Fruit fly (Drosophila melanogaster) whole organism, embryonic: ENCODE results near the gene nonC.

ENCODE experiments used
- Atf-2 ChIP-seq: fragments of 200-800 bp; sonication (Bioruptor generic); optimal IDR thresholded peaks from 2 replicates; lab custom pipeline; 2016; ENCODE audit warnings: missing biosample characterization, missing genetic modification characterization
- Bdp1 ChIP-seq: fragments of 200-800 bp; sonication (Bioruptor generic); optimal IDR thresholded peaks from 3 replicates; lab custom pipeline; 2016; ENCODE audit warnings: missing biosample characterization, missing genetic modification characterization
- CG10654 ChIP-seq: fragments of 200-800 bp; sonication (Bioruptor generic); optimal IDR thresholded peaks from 2 replicates; lab custom pipeline; 2016; ENCODE audit warnings: missing biosample characterization, missing genetic modification characterization
- CG11695 ChIP-seq: fragments of 200-800 bp; sonication (Bioruptor generic); IDR thresholded peaks from 3 replicates; pipeline ENCODE4 v1.3.6; 2022; ENCODE audit warnings: missing biosample characterization, missing genetic modification characterization
- CG12071 ChIP-seq: fragments of 200-800 bp; sonication (Bioruptor generic); optimal IDR thresholded peaks from 3 replicates; lab custom pipeline; 2018; ENCODE audit warnings: missing biosample characterization, mild to moderate bottlenecking, missing genetic modification characterization
- CG12219 ChIP-seq: fragments of 200-800 bp; sonication (Bioruptor generic); optimal IDR thresholded peaks from 3 replicates; lab custom pipeline; 2018; ENCODE audit warnings: missing biosample characterization, mild to moderate bottlenecking, missing genetic modification characterization
- CG12299 ChIP-seq: fragments of 200-800 bp; sonication (Bioruptor generic); optimal IDR thresholded peaks from 2 replicates; lab custom pipeline; 2018; ENCODE audit warnings: missing biosample characterization, mild to moderate bottlenecking, missing genetic modification characterization
- CG12391 ChIP-seq: fragments of 200-800 bp; sonication (Bioruptor generic); optimal IDR thresholded peaks from 3 replicates; lab custom pipeline; 2018; ENCODE audit warnings: missing biosample characterization, mild to moderate bottlenecking, missing genetic modification characterization, moderate library complexity
- CG12942 ChIP-seq: fragments of 200-800 bp; sonication (Bioruptor generic); optimal IDR thresholded peaks from 3 replicates; lab custom pipeline; 2016; ENCODE audit warnings: missing biosample characterization, missing genetic modification characterization
- CG13775 ChIP-seq: fragments of 200-800 bp; sonication (Bioruptor generic); optimal IDR thresholded peaks from 3 replicates; lab custom pipeline; 2017; ENCODE audit warnings: missing biosample characterization, mild to moderate bottlenecking, missing genetic modification characterization
- CG15011 ChIP-seq: fragments of 200-800 bp; sonication (Bioruptor generic); optimal IDR thresholded peaks from 3 replicates; lab custom pipeline; 2018; ENCODE audit warnings: missing biosample characterization, mild to moderate bottlenecking, missing genetic modification characterization
- CG15073 ChIP-seq: fragments of 200-800 bp; sonication (Bioruptor generic); optimal IDR thresholded peaks from 2 replicates; lab custom pipeline; 2016; ENCODE audit warnings: missing biosample characterization, missing genetic modification characterization
- CG1529 ChIP-seq: fragments of 200-800 bp; sonication (Bioruptor generic); optimal IDR thresholded peaks from 3 replicates; lab custom pipeline; 2018; ENCODE audit warnings: missing biosample characterization, missing genetic modification characterization
- CG1602 ChIP-seq: fragments of 200-800 bp; sonication (Bioruptor generic); optimal IDR thresholded peaks from 3 replicates; lab custom pipeline; 2016; ENCODE audit warnings: missing biosample characterization, missing genetic modification characterization
- CG1647 ChIP-seq: fragments of 200-800 bp; sonication (Bioruptor generic); optimal IDR thresholded peaks from 3 replicates; lab custom pipeline; 2016; ENCODE audit warnings: missing biosample characterization, missing genetic modification characterization
- CG16815 ChIP-seq: fragments of 200-800 bp; sonication (Bioruptor generic); optimal IDR thresholded peaks from 3 replicates; lab custom pipeline; 2017; ENCODE audit warnings: missing biosample characterization, mild to moderate bottlenecking, missing genetic modification characterization
- CG17568 ChIP-seq: fragments of 200-800 bp; sonication (Bioruptor generic); optimal IDR thresholded peaks from 2 replicates; lab custom pipeline; 2018; ENCODE audit warnings: missing biosample characterization, mild to moderate bottlenecking, missing genetic modification characterization, moderate library complexity
- CG30431 ChIP-seq: fragments of 200-800 bp; sonication (Bioruptor generic); optimal IDR thresholded peaks from 2 replicates; lab custom pipeline; 2017; ENCODE audit warnings: missing biosample characterization, missing genetic modification characterization
- CG32767 ChIP-seq: fragments of 200-800 bp; sonication (Bioruptor generic); IDR thresholded peaks from 2 replicates; pipeline ENCODE4 v1.3.6; 2022; ENCODE audit warnings: missing biosample characterization, missing genetic modification characterization
- CG5180 ChIP-seq: fragments of 200-800 bp; sonication (Bioruptor generic); optimal IDR thresholded peaks from 3 replicates; lab custom pipeline; 2017; ENCODE audit warnings: missing biosample characterization, missing genetic modification characterization, mild to moderate bottlenecking, moderate library complexity, missing genetic modification reagents
- CG7556 ChIP-seq: fragments of 200-800 bp; sonication (Bioruptor generic); optimal IDR thresholded peaks from 2 replicates; lab custom pipeline; 2017; ENCODE audit warnings: missing biosample characterization, mild to moderate bottlenecking, missing genetic modification characterization
- CG8478 ChIP-seq: fragments of >200 bp; optimal IDR thresholded peaks from 2 replicates; lab custom pipeline; 2018
- CG9215 ChIP-seq: fragments of 200-800 bp; sonication (Bioruptor generic); IDR thresholded peaks from 2 replicates; pipeline ENCODE4 v1.3.6; 2022; ENCODE audit warnings: missing biosample characterization, missing genetic modification characterization
- CG9727 ChIP-seq: fragments of 200-800 bp; sonication (Bioruptor generic); optimal IDR thresholded peaks from 3 replicates; lab custom pipeline; 2017; ENCODE audit warnings: missing biosample characterization, mild to moderate bottlenecking, missing genetic modification characterization
- CG9876 ChIP-seq: fragments of 200-800 bp; sonication (Bioruptor generic); optimal IDR thresholded peaks from 2 replicates; lab custom pipeline; 2016; ENCODE audit warnings: missing biosample characterization, missing genetic modification characterization
- Camta ChIP-seq: fragments of 200-800 bp; sonication (Bioruptor generic); optimal IDR thresholded peaks from 2 replicates; lab custom pipeline; 2016; ENCODE audit warnings: missing biosample characterization, missing genetic modification characterization
- D ChIP-seq, 2 experiments: fragments of 200-800 bp in 1 of 2; fragments of >200 bp in 1 of 2; sonication (Bioruptor generic) in 1 of 2; optimal IDR thresholded peaks; 2 replicates in 1 of 2; 3 replicates in 1 of 2; lab custom pipeline; 2017; ENCODE audit warnings: mild to moderate bottlenecking in 1 of 2, missing biosample characterization in 1 of 2, missing genetic modification characterization in 1 of 2, missing genetic modification reagents in 1 of 2
- Dref ChIP-seq: fragments of 200-800 bp; sonication (Bioruptor generic); IDR thresholded peaks from 2 replicates; pipeline ENCODE4 v1.3.6; 2022; ENCODE audit warnings: missing biosample characterization, missing genetic modification characterization
- ERR ChIP-seq: fragments of 200-800 bp; sonication (Bioruptor generic); optimal IDR thresholded peaks from 2 replicates; lab custom pipeline; 2016; ENCODE audit warnings: missing biosample characterization, missing genetic modification characterization
- HHEX ChIP-seq: fragments of 200-800 bp; sonication (Bioruptor generic); optimal IDR thresholded peaks from 3 replicates; lab custom pipeline; 2017; ENCODE audit warnings: missing biosample characterization, mild to moderate bottlenecking, missing genetic modification characterization, missing genetic modification reagents
- MESR4 ChIP-seq: fragments of 200-800 bp; sonication (Bioruptor generic); optimal IDR thresholded peaks from 2 replicates; lab custom pipeline; 2018; ENCODE audit warnings: missing biosample characterization, mild to moderate bottlenecking, missing genetic modification characterization, moderate library complexity
- NC2α ChIP-seq: fragments of 200-800 bp; sonication (Bioruptor generic); optimal IDR thresholded peaks from 2 replicates; lab custom pipeline; 2016; ENCODE audit warnings: missing biosample characterization, missing genetic modification characterization
- Sox102F ChIP-seq: fragments of 200-800 bp; sonication (Bioruptor generic); optimal IDR thresholded peaks from 2 replicates; lab custom pipeline; 2018; ENCODE audit warnings: missing biosample characterization, mild to moderate bottlenecking, missing genetic modification characterization, moderate library complexity
- Vsx1 ChIP-seq: fragments of 200-800 bp; sonication (Bioruptor generic); optimal IDR thresholded peaks from 2 replicates; lab custom pipeline; 2017; ENCODE audit warnings: missing biosample characterization, mild to moderate bottlenecking, missing genetic modification characterization, missing genetic modification reagents
- Xrp1 ChIP-seq: fragments of 200-800 bp; sonication (Bioruptor generic); IDR thresholded peaks from 2 replicates; pipeline ENCODE4 v1.3.6; 2022; ENCODE audit warnings: missing biosample characterization, missing genetic modification characterization
- ase ChIP-seq: fragments of 200-800 bp; sonication (Bioruptor generic); IDR thresholded peaks from 3 replicates; pipeline ENCODE4 v1.3.6; 2022; ENCODE audit warnings: missing biosample characterization, missing genetic modification characterization
- cad ChIP-seq: fragments of >200 bp; optimal IDR thresholded peaks from 2 replicates; lab custom pipeline; 2017; ENCODE audit warnings: missing biosample characterization, missing genetic modification characterization
- cas ChIP-seq: fragments of 200-800 bp; sonication (Bioruptor generic); IDR thresholded peaks from 2 replicates; pipeline ENCODE4 v1.3.6; 2022; ENCODE audit warnings: missing biosample characterization, missing genetic modification characterization
- corto ChIP-seq: fragments of 200-800 bp; sonication (Bioruptor generic); optimal IDR thresholded peaks from 2 replicates; lab custom pipeline; 2016; ENCODE audit warnings: missing biosample characterization, mild to moderate bottlenecking, missing genetic modification characterization, moderate library complexity
- da ChIP-seq: fragments of 200-800 bp; sonication (Bioruptor generic); optimal IDR thresholded peaks from 2 replicates; lab custom pipeline; 2016; ENCODE audit warnings: missing biosample characterization, missing genetic modification characterization
- dpn ChIP-seq, 2 experiments: fragments of 200-800 bp; sonication (Bioruptor generic); optimal IDR thresholded peaks; 3 replicates each; lab custom pipeline; 2016; ENCODE audit warnings: missing biosample characterization in 2 of 2, missing genetic modification characterization in 2 of 2
- dysf ChIP-seq: fragments of 200-800 bp; sonication (Bioruptor generic); IDR thresholded peaks from 3 replicates; pipeline ENCODE4 v1.3.6; 2022; ENCODE audit warnings: missing biosample characterization, missing genetic modification characterization
- ftz-f1 ChIP-seq: fragments of 200-800 bp; sonication (Bioruptor generic); optimal IDR thresholded peaks from 2 replicates; lab custom pipeline; 2016; ENCODE audit warnings: missing biosample characterization, missing genetic modification characterization
- fu2 ChIP-seq: fragments of 200-800 bp; sonication (Bioruptor generic); optimal IDR thresholded peaks from 2 replicates; lab custom pipeline; 2016; ENCODE audit warnings: missing biosample characterization, missing genetic modification characterization
- gce ChIP-seq: fragments of 200-800 bp; sonication (Bioruptor generic); IDR thresholded peaks from 3 replicates; pipeline ENCODE4 v1.3.6; 2022; ENCODE audit warnings: missing biosample characterization, missing genetic modification characterization
- kah ChIP-seq: fragments of 200-800 bp; sonication (Bioruptor generic); optimal IDR thresholded peaks from 2 replicates; lab custom pipeline; 2018; ENCODE audit warnings: missing biosample characterization, mild to moderate bottlenecking, missing genetic modification characterization
- lola ChIP-seq, 3 experiments: fragments of >200 bp in 2 of 3; fragments of 200-800 bp in 1 of 3; sonication (Bioruptor generic) in 1 of 3; optimal IDR thresholded peaks; 2 replicates each; lab custom pipeline; 2017 to 2019; ENCODE audit warnings: missing biosample characterization in 3 of 3, missing genetic modification characterization in 3 of 3, mild to moderate bottlenecking in 1 of 3, moderate library complexity in 1 of 3
- maf-S ChIP-seq: fragments of 200-800 bp; sonication (Bioruptor generic); optimal IDR thresholded peaks from 2 replicates; lab custom pipeline; 2016; ENCODE audit warnings: missing biosample characterization, missing genetic modification characterization
- salm ChIP-seq: fragments of 200-800 bp; sonication (Bioruptor generic); optimal IDR thresholded peaks from 2 replicates; lab custom pipeline; 2018; ENCODE audit warnings: missing biosample characterization, mild to moderate bottlenecking, missing genetic modification characterization
- usp ChIP-seq: fragments of >200 bp; optimal IDR thresholded peaks from 2 replicates; lab custom pipeline; 2017; ENCODE audit warnings: missing biosample characterization, missing genetic modification characterization
- vnd ChIP-seq: fragments of 200-800 bp; sonication (Bioruptor generic); IDR thresholded peaks from 3 replicates; pipeline ENCODE4 v1.3.6; 2022; ENCODE audit warnings: missing biosample characterization, missing genetic modification characterization; ENCODE audit not compliant: partially characterized antibody

nonC gene

DNA sequence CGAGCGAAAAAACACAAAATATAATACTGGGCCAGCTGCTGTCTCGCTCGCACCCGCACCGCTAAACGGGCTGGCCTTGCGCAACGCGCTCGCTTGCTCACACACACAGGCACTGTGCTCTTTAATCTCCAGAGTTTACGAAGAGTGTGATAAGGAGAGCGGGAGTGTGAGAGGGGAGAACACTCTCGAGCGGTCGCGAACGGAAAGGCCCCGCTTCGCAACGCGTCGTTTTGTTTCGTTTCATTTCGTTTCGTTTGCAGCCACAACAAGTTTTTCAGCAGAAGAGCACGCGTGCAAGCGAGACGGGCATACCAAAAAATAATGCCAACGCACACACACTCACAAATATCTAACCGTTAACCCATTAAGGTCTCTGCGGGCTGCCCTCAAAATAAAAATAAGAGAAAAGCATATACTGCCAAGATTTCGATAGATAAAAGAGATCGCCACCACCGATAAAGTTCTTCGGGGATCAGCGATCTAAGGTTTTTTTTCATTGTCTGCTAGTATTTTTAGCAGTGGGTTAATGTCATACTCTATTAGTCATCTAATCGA, 37.3 kb downstream of the nonC start (continued):
- TF ChIP-seq Sox102F (GFP tag; lab: Kevin White, UChicago) = peak; percentile 53
- TF ChIP-seq CG11695 (GFP tag; lab: Robert Waterston, UW) = peak; percentile 63; the same call in 2 of the 3 replicates
- no peak for TF ChIP-seq CG17568 (GFP tag; lab: Kevin White, UChicago)
- no peak for TF ChIP-seq lola (GFP tag; optimal IDR thresholded peaks at IDR 0.05; lab: Kevin White, UChicago)
- TF ChIP-seq CG8478 (lab: Kevin White, UChicago) = peak; percentile 79
- TF ChIP-seq HHEX (GFP tag; lab: Kevin White, UChicago) = peak; percentile 72
- no peak for TF ChIP-seq Atf-2 (GFP tag; lab: Kevin White, UChicago)
- TF ChIP-seq MESR4 (GFP tag; lab: Kevin White, UChicago) = no peak
- TF ChIP-seq da (GFP tag; lab: Kevin White, UChicago) = no peak
- no peak for TF ChIP-seq ase
- peak; percentile 55 for TF ChIP-seq Xrp1 (GFP tag; lab: Robert Waterston, UW)
- TF ChIP-seq CG15073 (GFP tag; lab: Kevin White, UChicago) = no peak
- TF ChIP-seq salm = no peak
- no peak for TF ChIP-seq CG9876 (GFP tag; lab: Kevin White, UChicago)
- no peak for TF ChIP-seq kah (GFP tag; lab: Kevin White, UChicago)
- no peak for TF ChIP-seq cad (GFP tag; lab: Kevin White, UChicago)
- peak; percentile 6 for TF ChIP-seq CG12071 (GFP tag; lab: Kevin White, UChicago)
- peak; percentile 77 for TF ChIP-seq dysf (GFP tag; lab: Robert Waterston, UW)
- no peak for TF ChIP-seq D (optimal IDR thresholded peaks at IDR 0.05; lab: Kevin White, UChicago)
- no peak for TF ChIP-seq D (GFP tag; optimal IDR thresholded peaks at IDR 0.05; lab: Kevin White, UChicago)
- no peak for TF ChIP-seq Bdp1
- TF ChIP-seq dpn (GFP tag; optimal IDR thresholded peaks at IDR 0.05; lab: Kevin White, UChicago) = peak; percentile 21 to 38
- TF ChIP-seq CG12391 (tag; lab: Kevin White, UChicago) = peak; percentile 22
- TF ChIP-seq CG13775 = peak; percentile 24
- no peak for TF ChIP-seq corto (GFP tag; lab: Kevin White, UChicago)
- peak; percentile 62; the same call in 1 of the 2 replicates for TF ChIP-seq CG32767 (GFP tag; lab: Robert Waterston, UW)
- no peak for TF ChIP-seq CG15011 (GFP tag; lab: Kevin White, UChicago)
- peak; percentile 25; the same call in 1 of the 3 replicates for TF ChIP-seq gce (GFP tag; lab: Robert Waterston, UW)
- TF ChIP-seq vnd (GFP tag; lab: Robert Waterston, UW) = no peak
- TF ChIP-seq cas = peak; percentile 68
- peak; percentile 17 for TF ChIP-seq CG7556 (GFP tag; lab: Kevin White, UChicago)
- peak; percentile 46; the same call in 1 of the 2 replicates for TF ChIP-seq CG9215 (GFP tag; lab: Robert Waterston, UW)
- no peak for TF ChIP-seq CG10654 (GFP tag; lab: Kevin White, UChicago)
- no peak for TF ChIP-seq NC2α (GFP tag; lab: Kevin White, UChicago)
- no peak for TF ChIP-seq Dref
- TF ChIP-seq Vsx1 = no peak
- peak; percentile 19 for TF ChIP-seq CG16815 (GFP tag; lab: Kevin White, UChicago)
- TF ChIP-seq CG30431 (GFP tag; lab: Kevin White, UChicago) = no peak
- no peak for TF ChIP-seq Camta (GFP tag; lab: Kevin White, UChicago)
- TF ChIP-seq CG1647 (GFP tag; lab: Kevin White, UChicago) = no peak
- peak; percentile 33 for TF ChIP-seq maf-S (GFP tag; lab: Kevin White, UChicago)
- TF ChIP-seq ftz-f1 (GFP tag; lab: Kevin White, UChicago) = peak; percentile 90
- no peak for TF ChIP-seq CG12942
- TF ChIP-seq ERR (GFP tag; lab: Kevin White, UChicago) = no peak
- TF ChIP-seq CG1529 = no peak
- no peak for TF ChIP-seq usp (GFP tag; lab: Kevin White, UChicago)
- TF ChIP-seq fu2 (GFP tag; lab: Kevin White, UChicago) = peak; percentile 58
- peak; percentile 81 for TF ChIP-seq CG5180 (GFP tag; lab: Kevin White, UChicago)
- TF ChIP-seq CG12299 (tag; lab: Kevin White, UChicago) = no peak
- no peak for TF ChIP-seq CG1602 (GFP tag; lab: Kevin White, UChicago)
- peak; percentile 18 for TF ChIP-seq CG9727
- TF ChIP-seq CG12219 (GFP tag; lab: Kevin White, UChicago) = no peak
